Worm (Caenorhabditis elegans) whole organism, early embryonic: ENCODE measurements around the gene hsp-17.

Experiments
- B0310.2 ChIP-seq: sonication (generic microtip); optimal IDR thresholded peaks from 2 replicates; lab custom pipeline; 2016; ENCODE audit warnings: mild to moderate bottlenecking, missing genetic modification characterization, missing compliant biosample characterization
- F13C5.2 ChIP-seq: sonication (generic microtip); optimal IDR thresholded peaks from 2 replicates; lab custom pipeline; 2017; ENCODE audit warnings: mild to moderate bottlenecking, missing genetic modification characterization, inconsistent platforms, missing compliant biosample characterization
- aly-1 ChIP-seq: sonication (generic microtip); optimal IDR thresholded peaks from 2 replicates; lab custom pipeline; 2016; ENCODE audit warnings: missing genetic modification characterization, missing compliant biosample characterization
- ama-1 ChIP-seq: fragments of 150-350 bp; optimal IDR thresholded peaks from 2 replicates; lab custom pipeline; 2014
- ceh-36 ChIP-seq: sonication (generic microtip); optimal IDR thresholded peaks from 2 replicates; lab custom pipeline; 2016; ENCODE audit warnings: missing genetic modification characterization, inconsistent platforms, missing compliant biosample characterization
- ets-7 ChIP-seq: sonication (generic microtip); optimal IDR thresholded peaks from 2 replicates; lab custom pipeline; 2016; ENCODE audit warnings: missing genotype, missing genetic modification characterization, missing compliant biosample characterization
- flt-1 ChIP-seq: fragments of 200-800 bp; sonication (Bioruptor generic); IDR thresholded peaks from 2 replicates; pipeline ENCODE4 v1.3.6; 2022; ENCODE audit warnings: missing genetic modification characterization, missing compliant biosample characterization
- hmbx-1 ChIP-seq: sonication (generic microtip); optimal IDR thresholded peaks from 2 replicates; lab custom pipeline; 2016; ENCODE audit warnings: mild to moderate bottlenecking, missing genetic modification characterization, missing compliant biosample characterization
- hmg-4 ChIP-seq: fragments of 200-800 bp; sonication (Bioruptor generic); optimal IDR thresholded peaks from 2 replicates; lab custom pipeline; 2018; ENCODE audit warnings: mild to moderate bottlenecking, missing genetic modification characterization, missing compliant biosample characterization
- hnd-1 ChIP-seq: sonication (generic microtip); optimal IDR thresholded peaks from 2 replicates; lab custom pipeline; 2016; ENCODE audit warnings: missing genetic modification characterization, missing compliant biosample characterization
- pes-1 ChIP-seq: fragments of 200-800 bp; sonication (Bioruptor generic); IDR thresholded peaks from 2 replicates; pipeline ENCODE4 v1.3.6; 2022; ENCODE audit warnings: missing genetic modification reagents, missing genetic modification characterization, missing compliant biosample characterization
- scrt-1 ChIP-seq: fragments of 200-800 bp; sonication (Bioruptor generic); IDR thresholded peaks from 2 replicates; pipeline ENCODE4 v1.3.6; 2022; ENCODE audit warnings: missing genetic modification characterization, missing compliant biosample characterization
- sea-1 ChIP-seq: fragments of 200-800 bp; sonication (Bioruptor generic); conservative IDR thresholded peaks from 2 replicates; pipeline ENCODE4 v1.3.6; 2022; ENCODE audit warnings: missing genetic modification characterization, missing compliant biosample characterization
- tbx-11 ChIP-seq: fragments of 200-800 bp; sonication (Bioruptor generic); IDR thresholded peaks from 2 replicates; pipeline ENCODE4 v1.3.6; 2022; ENCODE audit warnings: missing genetic modification characterization, missing compliant biosample characterization
- tra-4 ChIP-seq: sonication (generic microtip); optimal IDR thresholded peaks from 2 replicates; lab custom pipeline; 2017; ENCODE audit warnings: missing genetic modification characterization, missing compliant biosample characterization

hsp-17 gene

DNA sequence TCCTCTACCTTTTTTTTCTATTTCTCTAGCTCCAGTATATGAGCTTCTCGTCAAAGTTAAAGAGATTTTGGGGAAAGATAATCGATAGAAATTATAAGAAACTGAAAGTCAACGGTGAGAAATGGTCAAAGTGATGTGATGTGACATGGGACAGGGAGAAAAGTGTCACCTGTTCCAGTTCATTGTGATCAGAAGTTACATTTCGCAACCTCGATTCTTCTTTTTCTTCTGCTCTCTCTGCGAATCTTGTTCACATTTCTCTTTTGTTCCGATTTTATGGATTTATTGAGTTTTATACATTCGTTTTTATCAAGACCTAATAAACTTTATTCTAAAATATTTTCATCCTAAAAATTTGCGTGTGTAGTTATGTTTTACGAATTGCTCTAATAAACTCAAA lies 50.1 kb downstream of the hsp-17 start:
- TF ChIP-seq tbx-11 (no peak), pes-1 (GFP tag; lab: Robert Waterston, UW) (no peak), ets-7 (no peak), hnd-1 (tag; lab: Kevin White, UChicago) (no peak), F13C5.2 (no peak), ama-1 (lab: Kevin White, UChicago) (no peak), hmg-4 (GFP tag; lab: Kevin White, UChicago) (no peak), flt-1 (GFP tag; lab: Robert Waterston, UW) (no peak), aly-1 (no peak), ceh-36 (tag; lab: Kevin White, UChicago) (no peak), scrt-1 (GFP tag; lab: Robert Waterston, UW) (no peak), sea-1 (GFP tag; lab: Robert Waterston, UW) (no peak), tra-4 (tag; lab: Kevin White, UChicago) (no peak), hmbx-1 (tag; lab: Kevin White, UChicago) (no peak), B0310.2 (tag; lab: Kevin White, UChicago) (no peak)
